Worm (Caenorhabditis elegans): Measurements from ENCODE around the gene F46F2.5.

- no peak for TF ChIP-seq pes-1 (GFP tag; IDR thresholded peaks at IDR 0.05)
- no peak for TF ChIP-seq ets-7 (tag; optimal IDR thresholded peaks at IDR 0.05)
- TF ChIP-seq tbx-11 (GFP tag; IDR thresholded peaks at IDR 0.05), result no peak
- no peak for TF ChIP-seq F13C5.2 (tag; optimal IDR thresholded peaks at IDR 0.05)
- no peak for TF ChIP-seq ama-1 (optimal IDR thresholded peaks at IDR 0.05)
Measured at ce11 chrX:15213182-15213829, 49.2 kb upstream of the F46F2.5 start, which contains the start of the genes H03A11.13 and famk-1.

Data from whole organism, early embryonic.